Fruit fly (Drosophila melanogaster) whole organism, wandering third instar larva: Measurements from ENCODE around the gene Myc.

Source experiments
- Abd-B ChIP-seq: fragments of >200 bp; optimal IDR thresholded peaks from 2 replicates; lab custom pipeline; 2017; ENCODE audit warnings: missing biosample characterization, missing genetic modification characterization
- CrebA ChIP-seq: fragments of 200-800 bp; sonication (Bioruptor generic); optimal IDR thresholded peaks from 2 replicates; lab custom pipeline; 2016; ENCODE audit warnings: missing biosample characterization, mild to moderate bottlenecking, missing genetic modification characterization, borderline replicate concordance
- Dfd ChIP-seq: fragments of >200 bp; optimal IDR thresholded peaks from 2 replicates; lab custom pipeline; 2017; ENCODE audit warnings: missing biosample characterization, missing genetic modification characterization
- HLH106 ChIP-seq: fragments of 200-800 bp; optimal IDR thresholded peaks from 3 replicates; lab custom pipeline; 2019; ENCODE audit warnings: missing biosample characterization, mild to moderate bottlenecking, missing genetic modification characterization, moderate library complexity
- Hnf4 ChIP-seq: fragments of 200-800 bp; sonication (Bioruptor generic); optimal IDR thresholded peaks from 2 replicates; lab custom pipeline; 2016; ENCODE audit warnings: missing biosample characterization, mild to moderate bottlenecking, missing genetic modification characterization
- Jra ChIP-seq: sonication (Bioruptor generic); optimal IDR thresholded peaks from 2 replicates; lab custom pipeline; 2016; ENCODE audit warnings: missing biosample characterization, missing genetic modification characterization
- Mio ChIP-seq: sonication (Bioruptor generic); optimal IDR thresholded peaks from 2 replicates; lab custom pipeline; 2016; ENCODE audit warnings: missing biosample characterization, missing genetic modification characterization
- OdsH ChIP-seq: fragments of 200-800 bp; sonication (Bioruptor generic); optimal IDR thresholded peaks from 2 replicates; lab custom pipeline; 2016; ENCODE audit warnings: missing biosample characterization, mild to moderate bottlenecking, missing genetic modification characterization
- Sp1 ChIP-seq: fragments of 200-800 bp; sonication (Bioruptor generic); optimal IDR thresholded peaks from 3 replicates; lab custom pipeline; 2019; ENCODE audit warnings: missing biosample characterization, mild to moderate bottlenecking, missing genetic modification characterization, moderate library complexity
- dmrt93B ChIP-seq: fragments of 200-800 bp; sonication (Bioruptor generic); optimal IDR thresholded peaks from 2 replicates; lab custom pipeline; 2018; ENCODE audit warnings: missing biosample characterization, mild to moderate bottlenecking, missing genetic modification characterization
- pan ChIP-seq: fragments of >200 bp; optimal IDR thresholded peaks from 2 replicates; lab custom pipeline; 2017

dm6 chrX:3405440-3405839 is 32.5 kb downstream of the Myc start:
- TF ChIP-seq Dfd (GFP tag; lab: Kevin White, UChicago) (no peak), OdsH (GFP tag; lab: Kevin White, UChicago) (no peak), pan (lab: Kevin White, UChicago) (no peak), Abd-B (GFP tag; lab: Kevin White, UChicago) (no peak), HLH106 (tag; lab: Kevin White, UChicago) (no peak), Mio (GFP tag; lab: Kevin White, UChicago) (no peak), CrebA (GFP tag; lab: Kevin White, UChicago) (no peak), Sp1 (GFP tag; lab: Kevin White, UChicago) (no peak), Jra (GFP tag; lab: Kevin White, UChicago) (no peak), dmrt93B (no peak), Hnf4 (GFP tag; lab: Kevin White, UChicago) (no peak)
